Fruit fly (Drosophila melanogaster) whole organism, adult: Measurements from ENCODE around the gene CG15414.

ENCODE experiments used
- CG11617 ChIP-seq: fragments of 200-800 bp; sonication (Bioruptor generic); optimal IDR thresholded peaks from 2 replicates; lab custom pipeline; 2017; ENCODE audit warnings: mild to moderate bottlenecking, missing biosample characterization, missing genetic modification reagents, missing genetic modification characterization
- CG12768 ChIP-seq: fragments of 200-800 bp; sonication (Bioruptor generic); optimal IDR thresholded peaks from 2 replicates; lab custom pipeline; 2017; ENCODE audit warnings: missing biosample characterization, missing genetic modification characterization, mild to moderate bottlenecking, moderate library complexity, missing genetic modification reagents
- CG14711 ChIP-seq: fragments of 200-800 bp; sonication (Bioruptor generic); optimal IDR thresholded peaks from 2 replicates; lab custom pipeline; 2018; ENCODE audit warnings: missing biosample characterization, mild to moderate bottlenecking, missing genetic modification characterization, moderate library complexity
- CG1620 ChIP-seq: fragments of 200-800 bp; sonication (Bioruptor generic); optimal IDR thresholded peaks from 2 replicates; lab custom pipeline; 2016; ENCODE audit warnings: missing biosample characterization, missing genetic modification characterization
- CG33017 ChIP-seq: fragments of 200-800 bp; sonication (Bioruptor generic); optimal IDR thresholded peaks from 2 replicates; lab custom pipeline; 2018; ENCODE audit warnings: missing biosample characterization, mild to moderate bottlenecking, missing genetic modification characterization, moderate library complexity
- CG5204 ChIP-seq: fragments of 200-800 bp; sonication (Bioruptor generic); optimal IDR thresholded peaks from 2 replicates; lab custom pipeline; 2016; ENCODE audit warnings: missing biosample characterization, missing genetic modification characterization
- CG7045 ChIP-seq: fragments of 200-800 bp; sonication (Bioruptor generic); optimal IDR thresholded peaks from 2 replicates; lab custom pipeline; 2017; ENCODE audit warnings: missing biosample characterization, mild to moderate bottlenecking, missing genetic modification characterization
- CG7101 ChIP-seq: fragments of 200-800 bp; sonication (Bioruptor generic); optimal IDR thresholded peaks from 2 replicates; lab custom pipeline; 2018; ENCODE audit warnings: missing biosample characterization, mild to moderate bottlenecking, missing genetic modification characterization, moderate library complexity
- Clk ChIP-seq: fragments of 200-800 bp; sonication (Bioruptor generic); optimal IDR thresholded peaks from 2 replicates; lab custom pipeline; 2017; ENCODE audit warnings: missing biosample characterization, missing genetic modification characterization
- Crg-1 ChIP-seq: fragments of 200-800 bp; sonication (Bioruptor generic); optimal IDR thresholded peaks from 2 replicates; lab custom pipeline; 2016; ENCODE audit warnings: missing biosample characterization, missing genetic modification characterization
- Hr96 ChIP-seq: fragments of 200-800 bp; sonication (Bioruptor generic); optimal IDR thresholded peaks from 2 replicates; lab custom pipeline; 2016; ENCODE audit warnings: missing biosample characterization, missing genetic modification characterization
- Mnt ChIP-seq: fragments of 200-800 bp; sonication (Bioruptor generic); optimal IDR thresholded peaks from 2 replicates; lab custom pipeline; 2016; ENCODE audit warnings: missing biosample characterization, mild to moderate bottlenecking, missing genetic modification characterization
- bab1 ChIP-seq: fragments of 200-800 bp; sonication (Bioruptor generic); optimal IDR thresholded peaks from 3 replicates; lab custom pipeline; 2019; ENCODE audit warnings: missing biosample characterization, mild to moderate bottlenecking, missing genetic modification characterization, moderate library complexity
- cic ChIP-seq: fragments of 200-800 bp; sonication (Bioruptor generic); optimal IDR thresholded peaks from 2 replicates; lab custom pipeline; 2017; ENCODE audit warnings: missing biosample characterization, mild to moderate bottlenecking, missing genetic modification characterization, moderate library complexity
- cnc ChIP-seq, 2 experiments: fragments of >200 bp; optimal IDR thresholded peaks; 2 replicates each; lab custom pipeline; 2017
- kay ChIP-seq: fragments of 200-800 bp; sonication (Bioruptor generic); peaks from one replicate; lab custom pipeline; 2016; ENCODE audit warnings: missing biosample characterization, missing genetic modification characterization, borderline replicate concordance
- ovo ChIP-seq: fragments of 200-800 bp; sonication (Bioruptor generic); optimal IDR thresholded peaks from 2 replicates; lab custom pipeline; 2016; ENCODE audit warnings: missing biosample characterization, missing genetic modification characterization
- pad ChIP-seq: fragments of 200-800 bp; sonication (Bioruptor generic); optimal IDR thresholded peaks from 3 replicates; lab custom pipeline; 2017; ENCODE audit warnings: missing biosample characterization, missing genetic modification characterization, mild to moderate bottlenecking, moderate library complexity, missing genetic modification reagents
- tj ChIP-seq: fragments of 200-800 bp; sonication (Bioruptor generic); optimal IDR thresholded peaks from 3 replicates; lab custom pipeline; 2017; ENCODE audit warnings: missing biosample characterization, mild to moderate bottlenecking, missing genetic modification characterization, moderate library complexity
- toe ChIP-seq: fragments of 200-800 bp; sonication (Bioruptor generic); optimal IDR thresholded peaks from 2 replicates; lab custom pipeline; 2016; ENCODE audit warnings: missing biosample characterization, missing genetic modification characterization

CG15414 gene

DNA sequence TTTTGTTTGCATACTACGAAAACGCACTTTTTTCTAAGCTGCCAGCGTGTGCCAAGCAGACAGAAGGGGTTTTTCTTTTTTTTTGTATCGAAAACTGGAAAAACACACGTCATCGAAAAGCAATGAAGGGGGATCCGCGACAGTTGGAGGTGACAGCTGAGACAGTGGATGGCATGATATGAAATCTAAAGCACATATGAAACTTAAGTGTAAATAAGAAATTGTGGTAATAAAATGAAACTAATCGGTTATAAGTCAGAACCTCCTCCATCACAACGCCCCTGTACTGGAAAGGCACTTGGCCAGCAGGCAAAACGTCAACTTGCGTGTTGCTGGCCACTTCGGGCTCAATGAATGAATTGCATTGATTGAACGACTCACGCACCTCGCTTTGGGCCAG lies 7.2 kb downstream of the CG15414 start:
- TF ChIP-seq CG7101 (tag; lab: Kevin White, UChicago) (no peak), CG11617 (GFP tag; lab: Kevin White, UChicago) (no peak), Mnt (GFP tag; lab: Kevin White, UChicago) (no peak), bab1 (GFP tag; lab: Kevin White, UChicago) (no peak), CG12768 (no peak), cnc (optimal IDR thresholded peaks at IDR 0.05; lab: Kevin White, UChicago) (no peak), cic (GFP tag; lab: Kevin White, UChicago) (no peak), pad (GFP tag; lab: Kevin White, UChicago) (no peak), CG1620 (GFP tag; lab: Kevin White, UChicago) (no peak), Crg-1 (no peak), CG14711 (no peak), kay (GFP tag; lab: Kevin White, UChicago) (no peak), Clk (GFP tag; lab: Kevin White, UChicago) (no peak), Hr96 (no peak), CG5204 (GFP tag; lab: Kevin White, UChicago) (no peak), CG7045 (GFP tag; lab: Kevin White, UChicago) (no peak), tj (GFP tag; lab: Kevin White, UChicago) (no peak)

DNA sequence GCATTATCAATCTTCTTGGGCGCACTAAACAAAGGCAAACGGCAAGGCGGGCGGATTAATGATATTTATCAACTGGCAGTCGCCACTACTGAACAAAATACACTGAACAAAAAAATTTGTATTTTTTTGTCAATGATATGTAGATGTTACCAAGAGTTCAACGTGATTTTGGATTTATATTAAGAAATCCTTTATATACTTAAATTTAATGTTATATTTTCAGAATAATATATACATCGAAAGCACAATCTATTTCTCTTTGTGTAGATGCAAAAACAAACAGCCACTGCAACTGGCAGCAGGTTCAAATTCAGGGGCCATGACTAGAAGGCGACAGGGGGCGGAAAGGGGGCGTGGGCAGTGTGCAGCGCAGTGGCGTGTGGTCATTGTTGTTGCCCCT lies 8.2 kb downstream of the CG15414 start:
- TF ChIP-seq CG7045 (GFP tag; lab: Kevin White, UChicago): peak; percentile 40
- TF ChIP-seq CG14711: no peak

DNA sequence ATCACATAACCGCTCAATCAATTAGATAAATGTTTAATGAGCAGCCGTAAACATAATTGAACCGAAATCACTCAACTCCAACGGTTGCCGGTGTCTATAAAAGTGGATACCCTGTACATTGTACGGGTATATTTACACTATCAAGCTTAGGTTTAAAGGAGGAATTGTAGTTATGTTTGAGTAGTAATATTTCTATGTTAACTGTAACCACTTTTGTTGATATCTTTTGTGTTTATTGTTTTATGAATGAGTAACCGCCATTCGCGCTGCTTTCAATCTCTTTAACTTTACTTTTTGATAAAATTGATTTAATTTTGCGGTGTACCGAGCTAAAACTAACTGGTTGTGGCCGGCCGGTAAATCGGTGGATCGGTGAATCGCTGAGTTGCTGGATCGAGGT lies 8.8 kb downstream of the CG15414 start:
- TF ChIP-seq CG11617 (GFP tag; lab: Kevin White, UChicago) (no peak), Crg-1 (no peak), kay (GFP tag; lab: Kevin White, UChicago) (no peak), cic (GFP tag; lab: Kevin White, UChicago) (no peak), CG14711 (no peak), bab1 (GFP tag; lab: Kevin White, UChicago) (no peak), CG7101 (tag; lab: Kevin White, UChicago) (no peak), CG33017 (tag; lab: Kevin White, UChicago) (no peak)

DNA sequence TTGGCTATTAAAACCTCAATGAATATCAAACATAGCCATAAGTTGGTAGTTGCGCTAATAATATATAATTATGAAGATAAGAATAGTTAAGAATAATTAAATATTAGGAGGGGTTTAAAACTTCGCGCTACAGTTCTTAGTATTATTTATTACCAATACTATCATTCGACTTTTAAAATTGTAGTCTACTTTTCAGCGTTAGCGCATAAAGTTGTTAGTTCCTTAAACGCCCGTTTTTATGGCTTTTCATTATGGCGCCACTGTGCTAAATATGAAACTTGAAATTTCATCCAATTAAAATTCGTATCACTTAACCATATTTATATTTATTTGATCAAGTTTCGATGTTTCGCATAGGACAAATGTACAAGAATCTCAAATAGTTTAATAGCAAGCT lies 10.4 kb downstream of the CG15414 start:
- TF ChIP-seq CG12768 (peak; percentile 10), cnc (optimal IDR thresholded peaks at IDR 0.05; lab: Kevin White, UChicago) (no peak), CG1620 (GFP tag; lab: Kevin White, UChicago) (no peak), Hr96 (no peak), cic (GFP tag; lab: Kevin White, UChicago) (no peak), kay (GFP tag; lab: Kevin White, UChicago) (peak; percentile 31), CG5204 (GFP tag; lab: Kevin White, UChicago) (no peak), ovo (GFP tag; lab: Kevin White, UChicago) (no peak), Crg-1 (no peak), Clk (GFP tag; lab: Kevin White, UChicago) (no peak), toe (GFP tag; lab: Kevin White, UChicago) (no peak), CG11617 (GFP tag; lab: Kevin White, UChicago) (no peak), bab1 (GFP tag; lab: Kevin White, UChicago) (no peak), CG7101 (tag; lab: Kevin White, UChicago) (no peak), tj (GFP tag; lab: Kevin White, UChicago) (peak; percentile 38), CG7045 (GFP tag; lab: Kevin White, UChicago) (no peak), CG14711 (no peak), pad (GFP tag; lab: Kevin White, UChicago) (no peak), Mnt (GFP tag; lab: Kevin White, UChicago) (no peak), CG33017 (tag; lab: Kevin White, UChicago) (no peak)

DNA sequence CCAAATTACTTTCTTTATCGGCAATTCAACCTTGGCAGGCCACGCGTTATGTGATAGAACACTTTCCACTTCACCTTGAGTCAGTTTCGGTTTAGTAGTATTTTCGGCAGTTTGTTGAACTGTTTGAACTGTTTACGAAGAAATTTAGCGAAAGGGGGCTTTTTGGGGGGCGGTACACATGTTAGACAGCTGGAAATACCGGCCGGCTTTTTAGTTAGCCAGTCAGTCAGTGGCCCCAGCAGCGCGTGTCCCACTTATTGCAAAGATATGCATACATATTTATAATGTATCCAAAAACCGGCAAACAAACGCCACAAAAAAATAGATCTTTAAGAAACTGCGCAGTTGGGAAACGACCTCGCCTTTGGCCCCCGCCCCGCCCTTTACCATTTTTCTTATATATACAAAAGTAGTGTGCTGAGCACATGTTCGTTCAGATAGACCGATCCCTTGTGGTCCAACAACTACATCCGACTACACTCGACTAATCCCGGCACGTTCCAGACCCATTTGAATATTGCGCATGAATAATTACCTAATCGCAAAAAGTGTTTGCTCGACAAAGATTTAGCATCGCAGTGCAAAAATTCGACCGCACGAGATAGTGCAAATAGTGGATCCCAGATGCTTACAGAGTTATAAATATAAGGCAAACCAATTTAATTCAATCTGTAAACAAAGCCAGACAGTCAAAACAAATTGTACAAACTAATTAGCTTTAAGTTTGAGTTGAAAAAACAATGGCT lies 11.0 kb downstream of the CG15414 start:
- TF ChIP-seq tj (GFP tag; lab: Kevin White, UChicago) (peak; percentile 94), Mnt (GFP tag; lab: Kevin White, UChicago) (peak; percentile 82), Clk (GFP tag; lab: Kevin White, UChicago) (peak; percentile 8), kay (GFP tag; lab: Kevin White, UChicago) (no peak), ovo (GFP tag; lab: Kevin White, UChicago) (no peak), Crg-1 (no peak), CG14711 (no peak), bab1 (GFP tag; lab: Kevin White, UChicago) (no peak), CG5204 (GFP tag; lab: Kevin White, UChicago) (no peak)

DNA sequence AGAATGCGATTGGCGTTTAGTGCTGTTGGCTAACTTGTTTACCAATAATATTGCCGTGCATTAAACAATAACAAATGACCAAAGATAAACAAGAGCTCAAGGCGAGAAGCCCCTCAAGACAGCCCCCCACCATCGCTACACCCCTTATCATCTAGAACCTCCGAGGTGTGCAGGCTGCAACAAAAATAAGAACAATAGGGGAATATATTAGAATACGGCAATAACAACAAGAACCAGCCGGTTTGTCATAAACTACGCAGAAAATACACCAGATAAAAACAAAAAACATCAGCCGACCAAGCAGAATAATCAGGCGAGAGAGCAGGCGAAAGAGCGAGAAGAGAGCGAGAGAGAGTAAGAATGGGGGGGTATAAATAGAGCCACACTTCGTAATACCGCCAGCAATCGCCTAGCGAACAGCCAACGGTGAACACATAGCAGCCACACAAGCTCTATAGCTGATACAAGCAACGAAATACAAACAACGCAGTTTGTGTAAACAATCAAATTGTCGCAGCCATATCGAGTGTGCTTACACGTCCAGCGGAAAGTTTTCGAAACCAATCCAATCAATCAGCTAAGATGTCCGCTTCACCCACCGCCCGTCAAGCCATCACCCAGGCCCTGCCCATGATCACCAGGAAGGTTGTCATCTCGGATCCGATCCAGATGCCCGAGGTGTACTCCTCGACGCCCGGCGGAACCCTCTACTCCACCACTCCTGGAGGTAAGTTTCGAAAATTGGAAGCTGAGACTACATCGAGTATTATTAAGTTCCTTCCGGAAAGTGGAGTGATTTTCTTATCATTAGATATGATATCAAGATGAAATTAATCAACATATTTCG lies 12.6 kb downstream of the CG15414 start, which contains the start of gene Thor:
Gene Thor (plus strand): TSS at position 401 of the 847 bp plus-strand sequence.
- TF ChIP-seq Clk (GFP tag; lab: Kevin White, UChicago) (peak; percentile 79), kay (GFP tag; lab: Kevin White, UChicago) (peak; percentile 99), CG1620 (GFP tag; lab: Kevin White, UChicago) (peak; percentile 65), ovo (GFP tag; lab: Kevin White, UChicago) (peak; percentile 82), cnc (optimal IDR thresholded peaks at IDR 0.05; lab: Kevin White, UChicago) (peak in 1 of 2 experiments; percentile 55), CG5204 (GFP tag; lab: Kevin White, UChicago) (peak; percentile 59), CG7101 (tag; lab: Kevin White, UChicago) (peak; percentile 68), Crg-1 (peak; percentile 83), CG14711 (peak; percentile 37), pad (GFP tag; lab: Kevin White, UChicago) (peak; percentile 87), Mnt (GFP tag; lab: Kevin White, UChicago) (peak; percentile 87), CG12768 (peak; percentile 87), CG11617 (GFP tag; lab: Kevin White, UChicago) (peak; percentile 75), toe (GFP tag; lab: Kevin White, UChicago) (peak; percentile 57), cic (GFP tag; lab: Kevin White, UChicago) (peak; percentile 96), CG7045 (GFP tag; lab: Kevin White, UChicago) (peak; percentile 81), Hr96 (peak; percentile 82), tj (GFP tag; lab: Kevin White, UChicago) (peak; percentile 83), bab1 (GFP tag; lab: Kevin White, UChicago) (peak; percentile 73), CG33017 (tag; lab: Kevin White, UChicago) (peak; percentile 84)
